Fruit fly (Drosophila melanogaster): ENCODE results near the gene TTLL3B.

TTLL3B gene

dm6 chr2L:6716921-6717320, 15.7 kb upstream of the TTLL3B start:
- no peak for TF ChIP-seq CG17801 (GFP tag; optimal IDR thresholded peaks at IDR 0.05; ENCODE audit: partially characterized antibody)

- peak; percentile 44 for TF ChIP-seq CG17801 (GFP tag; optimal IDR thresholded peaks at IDR 0.05; ENCODE audit: partially characterized antibody)
Measured at dm6 chr2L:6717460-6717859, 15.2 kb upstream of the TTLL3B start, which contains the start of gene Aatf. Aatf (plus strand) TSS chr2L:6717625.

dm6 chr2L:6721710-6722109, 11.0 kb upstream of the TTLL3B start:
- no peak for TF ChIP-seq CG17801 (GFP tag; optimal IDR thresholded peaks at IDR 0.05; ENCODE audit: partially characterized antibody)

- no peak for TF ChIP-seq CG17801 (GFP tag; optimal IDR thresholded peaks at IDR 0.05; ENCODE audit: partially characterized antibody)
Measured at dm6 chr2L:6722822-6723749, 9.6 kb upstream of the TTLL3B start, which contains the start of gene homer. homer (minus strand) TSS chr2L:6723359.

- no peak for TF ChIP-seq CG17801 (GFP tag; optimal IDR thresholded peaks at IDR 0.05; ENCODE audit: partially characterized antibody)
Measured at dm6 chr2L:6723750-6724503, 8.7 kb upstream of the TTLL3B start, which contains the start of gene Liprin-alpha. Liprin-alpha (plus strand) TSS chr2L:6723903.

dm6 chr2L:6740088-6740487, 7.4 kb downstream of the TTLL3B start, which contains the start of gene TTLL3A:
TTLL3A (minus strand) TSS chr2L:6740188.
- TF ChIP-seq CG17801 (GFP tag; optimal IDR thresholded peaks at IDR 0.05; ENCODE audit: partially characterized antibody), result no peak

- TF ChIP-seq CG17801 (GFP tag; optimal IDR thresholded peaks at IDR 0.05; ENCODE audit: partially characterized antibody), result no peak
Measured at dm6 chr2L:6741980-6742591, 9.4 kb downstream of the TTLL3B start, which contains the start of gene meng. meng (plus strand) TSS chr2L:6742502.

- TF ChIP-seq CG17801 (GFP tag; optimal IDR thresholded peaks at IDR 0.05; ENCODE audit: partially characterized antibody), result no peak
Measured at dm6 chr2L:6745522-6745921, 12.9 kb downstream of the TTLL3B start, which contains the start of gene CG31910. CG31910 (minus strand) TSS chr2L:6745622.

dm6 chr2L:6747814-6748213, 15.1 kb downstream of the TTLL3B start, which contains the start of gene CG44271:
CG44271 (minus strand) TSS chr2L:6747914.
- TF ChIP-seq CG17801 (GFP tag; optimal IDR thresholded peaks at IDR 0.05; ENCODE audit: partially characterized antibody), result no peak

- no peak for TF ChIP-seq CG17801 (GFP tag; optimal IDR thresholded peaks at IDR 0.05; ENCODE audit: partially characterized antibody)
Measured at dm6 chr2L:6751037-6751436, 18.4 kb downstream of the TTLL3B start.

dm6 chr2L:6759528-6759927, 26.9 kb downstream of the TTLL3B start, which contains the start of gene CG11322:
CG11322 (minus strand) TSS chr2L:6759628.
- TF ChIP-seq CG17801 (GFP tag; optimal IDR thresholded peaks at IDR 0.05; ENCODE audit: partially characterized antibody), result no peak

dm6 chr2L:6772655-6773054, 40.0 kb downstream of the TTLL3B start, which contains the start of gene LUBEL:
LUBEL (minus strand) TSS chr2L:6772755.
- TF ChIP-seq CG17801 (GFP tag; optimal IDR thresholded peaks at IDR 0.05; ENCODE audit: partially characterized antibody), result no peak

dm6 chr2L:6773645-6774044, 41.0 kb downstream of the TTLL3B start, which contains the start of gene CG17378:
CG17378 (plus strand) TSS chr2L:6774041.
- no peak for TF ChIP-seq CG17801 (GFP tag; optimal IDR thresholded peaks at IDR 0.05; ENCODE audit: partially characterized antibody)

- no peak for TF ChIP-seq CG17801 (GFP tag; optimal IDR thresholded peaks at IDR 0.05; ENCODE audit: partially characterized antibody)
Measured at dm6 chr2L:6774853-6775252, 42.2 kb downstream of the TTLL3B start.

dm6 chr2L:6783395-6783794, 50.7 kb downstream of the TTLL3B start:
- TF ChIP-seq CG17801 (GFP tag; optimal IDR thresholded peaks at IDR 0.05; ENCODE audit: partially characterized antibody), result no peak

All from ovary, adult (tissue).